Fruit fly (Drosophila melanogaster) whole organism, embryonic: ENCODE results near the gene CG15528.

ENCODE experiments used
- Atf6 ChIP-seq: fragments of 200-800 bp; sonication (Bioruptor generic); IDR thresholded peaks from 2 replicates; pipeline ENCODE4 v1.3.6; 2022; ENCODE audit warnings: missing biosample characterization, missing genetic modification characterization
- Bteb2 ChIP-seq: fragments of 200-800 bp; sonication (Bioruptor generic); optimal IDR thresholded peaks from 2 replicates; lab custom pipeline; 2016; ENCODE audit warnings: missing biosample characterization, missing genetic modification characterization
- CG10147 ChIP-seq: fragments of 200-800 bp; sonication (Bioruptor generic); optimal IDR thresholded peaks from 2 replicates; lab custom pipeline; 2019; ENCODE audit warnings: missing biosample characterization, mild to moderate bottlenecking, missing genetic modification characterization, moderate library complexity
- CG10274 ChIP-seq: fragments of 200-800 bp; sonication (Bioruptor generic); optimal IDR thresholded peaks from 3 replicates; lab custom pipeline; 2017; ENCODE audit warnings: missing biosample characterization, mild to moderate bottlenecking, missing genetic modification characterization
- CG11247 ChIP-seq: fragments of 200-800 bp; sonication (Bioruptor generic); IDR thresholded peaks from 2 replicates; pipeline ENCODE4 v1.3.6; 2022; ENCODE audit warnings: missing biosample characterization, missing genetic modification characterization
- CG11504 ChIP-seq: fragments of 200-800 bp; sonication (Bioruptor generic); optimal IDR thresholded peaks from 3 replicates; lab custom pipeline; 2019; ENCODE audit warnings: missing biosample characterization, mild to moderate bottlenecking, missing genetic modification characterization, moderate library complexity
- CG14050 ChIP-seq: fragments of 200-800 bp; sonication (Bioruptor generic); IDR thresholded peaks from 3 replicates; pipeline ENCODE4 v1.3.6; 2022; ENCODE audit warnings: missing biosample characterization, missing genetic modification characterization
- CG14710 ChIP-seq: fragments of 200-800 bp; sonication (Bioruptor generic); optimal IDR thresholded peaks from 3 replicates; lab custom pipeline; 2019; ENCODE audit warnings: missing biosample characterization, mild to moderate bottlenecking, missing genetic modification characterization, moderate library complexity
- CG2129 ChIP-seq: fragments of 200-800 bp; sonication (Bioruptor generic); IDR thresholded peaks from 2 replicates; pipeline ENCODE4 v1.3.6; 2022; ENCODE audit warnings: missing biosample characterization, missing genetic modification characterization; ENCODE audit not compliant: partially characterized antibody
- CG2202 ChIP-seq: fragments of 200-800 bp; sonication (Bioruptor generic); optimal IDR thresholded peaks from 2 replicates; lab custom pipeline; 2018; ENCODE audit warnings: missing biosample characterization, mild to moderate bottlenecking, missing genetic modification characterization
- CG2875 ChIP-seq: fragments of 200-800 bp; sonication (Bioruptor generic); optimal IDR thresholded peaks from 2 replicates; lab custom pipeline; 2017; ENCODE audit warnings: missing biosample characterization, mild to moderate bottlenecking, missing genetic modification characterization, missing genetic modification reagents
- CG3163 ChIP-seq: fragments of 200-800 bp; sonication (Bioruptor generic); optimal IDR thresholded peaks from 3 replicates; lab custom pipeline; 2016; ENCODE audit warnings: missing biosample characterization, missing genetic modification characterization
- CG3407 ChIP-seq: fragments of 200-800 bp; sonication (Bioruptor generic); optimal IDR thresholded peaks from 2 replicates; lab custom pipeline; 2018; ENCODE audit warnings: missing biosample characterization, mild to moderate bottlenecking, missing genetic modification characterization
- CG34422 ChIP-seq: fragments of 200-800 bp; sonication (Bioruptor generic); IDR thresholded peaks from 3 replicates; pipeline ENCODE4 v1.3.6; 2022; ENCODE audit warnings: missing biosample characterization, missing genetic modification characterization
- CG43689 ChIP-seq: fragments of 200-800 bp; sonication (Bioruptor generic); IDR thresholded peaks from 2 replicates; pipeline ENCODE4 v1.3.6; 2022; ENCODE audit warnings: missing biosample characterization, missing genetic modification characterization
- CG4424 ChIP-seq: fragments of 200-800 bp; sonication (Bioruptor generic); optimal IDR thresholded peaks from 3 replicates; lab custom pipeline; 2016; ENCODE audit warnings: missing biosample characterization, missing genetic modification characterization
- CG6654 ChIP-seq: fragments of 200-800 bp; sonication (Bioruptor generic); optimal IDR thresholded peaks from 2 replicates; lab custom pipeline; 2017; ENCODE audit warnings: missing biosample characterization, mild to moderate bottlenecking, missing genetic modification characterization
- CG6813 ChIP-seq: fragments of 200-800 bp; sonication (Bioruptor generic); optimal IDR thresholded peaks from 2 replicates; lab custom pipeline; 2017; ENCODE audit warnings: missing biosample characterization, missing genetic modification characterization, mild to moderate bottlenecking, moderate library complexity, missing genetic modification reagents
- CG6854 ChIP-seq: fragments of 200-800 bp; sonication (Bioruptor generic); optimal IDR thresholded peaks from 3 replicates; lab custom pipeline; 2017; ENCODE audit warnings: missing biosample characterization, mild to moderate bottlenecking, missing genetic modification characterization
- CG7928 ChIP-seq: fragments of 200-800 bp; sonication (Bioruptor generic); optimal IDR thresholded peaks from 2 replicates; lab custom pipeline; 2017; ENCODE audit warnings: missing biosample characterization, mild to moderate bottlenecking, missing genetic modification characterization
- Doc3 ChIP-seq: fragments of 200-800 bp; sonication (Bioruptor generic); IDR thresholded peaks from 3 replicates; pipeline ENCODE4 v1.3.6; 2022; ENCODE audit warnings: missing biosample characterization, missing genetic modification characterization; ENCODE audit not compliant: partially characterized antibody
- Fer1 ChIP-seq: fragments of 200-800 bp; sonication (Bioruptor generic); optimal IDR thresholded peaks from 2 replicates; lab custom pipeline; 2017; ENCODE audit warnings: missing biosample characterization, mild to moderate bottlenecking, missing genetic modification characterization
- Hr3 ChIP-seq: fragments of 200-800 bp; sonication (Bioruptor generic); optimal IDR thresholded peaks from 3 replicates; lab custom pipeline; 2016; ENCODE audit warnings: missing biosample characterization, missing genetic modification characterization
- Hr51 ChIP-seq, 2 experiments: fragments of 200-800 bp; sonication (Bioruptor generic); optimal IDR thresholded peaks; 2 replicates in 1 of 2; 3 replicates in 1 of 2; lab custom pipeline; 2016 to 2018; ENCODE audit warnings: missing biosample characterization in 2 of 2, missing genetic modification characterization in 2 of 2, mild to moderate bottlenecking in 1 of 2, moderate library complexity in 1 of 2
- NK7.1 ChIP-seq: fragments of 200-800 bp; sonication (Bioruptor generic); optimal IDR thresholded peaks from 3 replicates; lab custom pipeline; 2016; ENCODE audit warnings: missing biosample characterization, missing genetic modification characterization
- Ptx1 ChIP-seq: fragments of 200-800 bp; sonication (Bioruptor generic); IDR thresholded peaks from 2 replicates; pipeline ENCODE4 v1.3.6; 2022; ENCODE audit warnings: missing biosample characterization, missing genetic modification characterization
- Sin3A ChIP-seq: fragments of >200 bp; optimal IDR thresholded peaks from 2 replicates; lab custom pipeline; 2018
- Ssrp ChIP-seq: fragments of 200-800 bp; sonication (Bioruptor generic); optimal IDR thresholded peaks from 2 replicates; lab custom pipeline; 2018; ENCODE audit warnings: missing biosample characterization, mild to moderate bottlenecking, missing genetic modification characterization, moderate library complexity
- YL-1 ChIP-seq: fragments of 200-800 bp; sonication (Bioruptor generic); optimal IDR thresholded peaks from 3 replicates; lab custom pipeline; 2017; ENCODE audit warnings: missing biosample characterization, mild to moderate bottlenecking, missing genetic modification characterization
- al ChIP-seq: fragments of 200-800 bp; sonication (Bioruptor generic); IDR thresholded peaks from 2 replicates; pipeline ENCODE4 v1.3.6; 2022; ENCODE audit warnings: missing biosample characterization, missing genetic modification characterization
- bsh ChIP-seq, 2 experiments: fragments of 200-800 bp; sonication (Bioruptor generic); optimal IDR thresholded peaks; 2 replicates each; lab custom pipeline; 2017 to 2018; ENCODE audit warnings: mild to moderate bottlenecking in 2 of 2, missing biosample characterization in 2 of 2, missing genetic modification characterization in 2 of 2, moderate library complexity in 1 of 2
- chif ChIP-seq, 2 experiments: fragments of 200-800 bp; sonication (Bioruptor generic); optimal IDR thresholded peaks; 3 replicates each; lab custom pipeline; 2016; ENCODE audit warnings: missing biosample characterization in 2 of 2, missing genetic modification characterization in 2 of 2
- danr ChIP-seq: fragments of 200-800 bp; sonication (Bioruptor generic); IDR thresholded peaks from 2 replicates; pipeline ENCODE4 v1.3.6; 2022; ENCODE audit warnings: missing biosample characterization, missing genetic modification characterization
- dmrt11E ChIP-seq: fragments of 200-800 bp; sonication (Bioruptor generic); optimal IDR thresholded peaks from 3 replicates; lab custom pipeline; 2018; ENCODE audit warnings: missing biosample characterization, mild to moderate bottlenecking, missing genetic modification characterization, moderate library complexity
- dpn ChIP-seq, 2 experiments: fragments of 200-800 bp; sonication (Bioruptor generic); optimal IDR thresholded peaks; 3 replicates each; lab custom pipeline; 2016; ENCODE audit warnings: missing biosample characterization in 2 of 2, missing genetic modification characterization in 2 of 2
- fru ChIP-seq: fragments of >200 bp; optimal IDR thresholded peaks from 2 replicates; lab custom pipeline; 2017
- gce ChIP-seq: fragments of 200-800 bp; sonication (Bioruptor generic); IDR thresholded peaks from 3 replicates; pipeline ENCODE4 v1.3.6; 2022; ENCODE audit warnings: missing biosample characterization, missing genetic modification characterization
- gcm ChIP-seq: fragments of 200-800 bp; sonication (Bioruptor generic); optimal IDR thresholded peaks from 2 replicates; lab custom pipeline; 2019; ENCODE audit warnings: missing biosample characterization, mild to moderate bottlenecking, missing genetic modification characterization, moderate library complexity
- gem ChIP-seq: fragments of 200-800 bp; sonication (Bioruptor generic); optimal IDR thresholded peaks from 2 replicates; lab custom pipeline; 2019; ENCODE audit warnings: missing biosample characterization, mild to moderate bottlenecking, missing genetic modification characterization, moderate library complexity
- gfzf ChIP-seq: fragments of 200-800 bp; sonication (Bioruptor generic); optimal IDR thresholded peaks from 2 replicates; lab custom pipeline; 2016; ENCODE audit warnings: missing biosample characterization, mild to moderate bottlenecking, missing genetic modification characterization, moderate library complexity
- h ChIP-seq: fragments of >200 bp; optimal IDR thresholded peaks from 2 replicates; lab custom pipeline; 2017
- kay ChIP-seq: fragments of 200-800 bp; sonication (Bioruptor generic); optimal IDR thresholded peaks from 2 replicates; lab custom pipeline; 2016; ENCODE audit warnings: missing biosample characterization, missing genetic modification characterization
- odd ChIP-seq: fragments of 200-800 bp; sonication (Bioruptor generic); optimal IDR thresholded peaks from 2 replicates; lab custom pipeline; 2017; ENCODE audit warnings: missing biosample characterization, mild to moderate bottlenecking, missing genetic modification characterization
- pfk ChIP-seq: fragments of 200-800 bp; sonication (Bioruptor generic); optimal IDR thresholded peaks from 2 replicates; lab custom pipeline; 2018; ENCODE audit warnings: missing biosample characterization, mild to moderate bottlenecking, missing genetic modification characterization, moderate library complexity
- repo ChIP-seq: fragments of 200-800 bp; sonication (Bioruptor generic); optimal IDR thresholded peaks from 2 replicates; lab custom pipeline; 2016; ENCODE audit warnings: missing biosample characterization, missing genetic modification characterization
- row ChIP-seq: fragments of 200-800 bp; sonication (Bioruptor generic); IDR thresholded peaks from 3 replicates; pipeline ENCODE4 v1.3.6; 2022; ENCODE audit warnings: missing biosample characterization, missing genetic modification characterization
- tap ChIP-seq: fragments of 200-800 bp; optimal IDR thresholded peaks from 3 replicates; lab custom pipeline; 2019; ENCODE audit warnings: missing biosample characterization, mild to moderate bottlenecking, missing genetic modification characterization, moderate library complexity
- tgo ChIP-seq: fragments of 200-800 bp; sonication (Bioruptor generic); IDR thresholded peaks from 3 replicates; pipeline ENCODE4 v1.3.6; 2022; ENCODE audit warnings: missing biosample characterization, missing genetic modification characterization
- trem ChIP-seq: fragments of 200-800 bp; optimal IDR thresholded peaks from 3 replicates; lab custom pipeline; 2019; ENCODE audit warnings: missing biosample characterization, mild to moderate bottlenecking, missing genetic modification characterization, moderate library complexity
- twi ChIP-seq: fragments of 200-800 bp; optimal IDR thresholded peaks from 2 replicates; lab custom pipeline; 2019; ENCODE audit warnings: missing biosample characterization, mild to moderate bottlenecking, missing genetic modification characterization, moderate library complexity

The CG15528 gene

DNA sequence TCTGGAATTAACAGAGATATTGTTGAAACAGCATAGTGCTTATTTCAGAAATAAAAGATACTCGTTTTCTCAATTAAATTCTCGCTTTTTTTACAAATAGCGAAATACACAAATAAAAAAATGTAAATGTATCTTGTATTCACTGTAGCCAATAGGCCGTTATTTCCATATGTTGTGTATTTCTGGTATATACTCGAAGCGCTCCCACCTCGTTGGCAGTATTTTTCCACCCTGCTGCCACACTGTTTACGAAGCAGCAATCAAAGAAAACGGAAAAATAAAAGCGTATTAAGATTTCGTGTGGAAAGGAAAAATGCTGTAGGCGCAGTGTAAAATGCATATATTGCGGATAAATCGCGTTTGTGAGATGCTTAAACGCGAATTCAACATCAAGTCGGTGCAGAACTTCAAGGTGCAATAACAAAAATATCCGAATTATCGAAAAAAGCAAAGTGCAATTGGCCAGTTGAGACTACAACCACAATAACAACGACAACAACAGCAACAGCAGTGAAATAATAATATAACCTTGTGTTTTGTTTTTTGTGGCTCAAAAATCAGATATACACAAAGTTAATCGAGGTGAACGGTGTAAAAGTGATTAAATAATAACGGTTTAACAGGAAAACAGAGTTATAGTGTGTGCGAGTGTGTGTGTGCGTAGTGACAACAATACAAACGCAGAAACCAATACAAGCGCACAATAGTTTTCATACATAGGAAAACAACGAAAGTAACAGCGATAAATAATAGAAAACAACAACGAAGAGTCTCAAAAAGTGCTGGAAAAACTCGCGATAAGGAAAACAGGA is 6.4 kb upstream of the CG15528 start, which contains the start of gene sima (continued):
- TF ChIP-seq CG6654: no peak
- TF ChIP-seq Doc3 (GFP tag; lab: Robert Waterston, UW): no peak
- TF ChIP-seq CG11247 (GFP tag; lab: Robert Waterston, UW): no peak
- peak; percentile 21 for TF ChIP-seq Fer1 (GFP tag; lab: Kevin White, UChicago)
- no peak for TF ChIP-seq Bteb2 (GFP tag; lab: Kevin White, UChicago)
- peak; percentile 57 for TF ChIP-seq NK7.1 (GFP tag; lab: Kevin White, UChicago)
- TF ChIP-seq CG10274 (GFP tag; lab: Kevin White, UChicago): no peak
- TF ChIP-seq CG3407 (GFP tag; lab: Kevin White, UChicago): no peak
- TF ChIP-seq gfzf (GFP tag; lab: Kevin White, UChicago): peak; percentile 96
- TF ChIP-seq CG14710 (tag; lab: Kevin White, UChicago): peak; percentile 51
- no peak for TF ChIP-seq CG6813 (GFP tag; lab: Kevin White, UChicago)
- TF ChIP-seq tgo (GFP tag; lab: Robert Waterston, UW): peak; percentile 31; the same call in 2 of the 3 replicates
- TF ChIP-seq chif (GFP tag; optimal IDR thresholded peaks at IDR 0.05; lab: Kevin White, UChicago): peak; percentile 4 to 18
- TF ChIP-seq CG2875 (GFP tag; lab: Kevin White, UChicago): no peak
- TF ChIP-seq danr (GFP tag; lab: Robert Waterston, UW): no peak
- peak; percentile 10 for TF ChIP-seq CG4424 (GFP tag; lab: Kevin White, UChicago)
- TF ChIP-seq CG2129 (GFP tag; lab: Robert Waterston, UW): no peak
- peak; percentile 80 for TF ChIP-seq row (GFP tag; lab: Robert Waterston, UW)
- no peak for TF ChIP-seq Hr51 (GFP tag; optimal IDR thresholded peaks at IDR 0.05; lab: Kevin White, UChicago)
- TF ChIP-seq CG43689 (GFP tag; lab: Robert Waterston, UW): no peak
- TF ChIP-seq h (lab: Kevin White, UChicago): no peak
- TF ChIP-seq kay (GFP tag; lab: Kevin White, UChicago): no peak
- TF ChIP-seq al (GFP tag; lab: Robert Waterston, UW): 0 out of 2 replicates have a peak, but pooled peaks have one; percentile 40
- TF ChIP-seq Ptx1: peak; percentile 52; the same call in 1 of the 2 replicates
- peak; percentile 46 for TF ChIP-seq YL-1 (GFP tag; lab: Kevin White, UChicago)
- no peak for TF ChIP-seq repo (GFP tag; lab: Kevin White, UChicago)
- peak; percentile 9 for TF ChIP-seq Hr3 (GFP tag; lab: Kevin White, UChicago)
- peak; percentile 64 for TF ChIP-seq trem (tag; lab: Kevin White, UChicago)
- peak; percentile 39 for TF ChIP-seq CG11504 (tag; lab: Kevin White, UChicago)
- peak; percentile 27 for TF ChIP-seq CG6854
- TF ChIP-seq CG14050 (GFP tag; lab: Robert Waterston, UW): no peak
- peak; percentile 12; the same call in 1 of the 3 replicates for TF ChIP-seq CG34422 (GFP tag; lab: Robert Waterston, UW)
- TF ChIP-seq tap (tag; lab: Kevin White, UChicago): peak; percentile 3
- no peak for TF ChIP-seq gce (GFP tag; lab: Robert Waterston, UW)
- no peak for TF ChIP-seq bsh (GFP tag; optimal IDR thresholded peaks at IDR 0.05; lab: Kevin White, UChicago)
- peak; percentile 29 to 53 for TF ChIP-seq dpn (GFP tag; optimal IDR thresholded peaks at IDR 0.05; lab: Kevin White, UChicago)
- peak; percentile 27 for TF ChIP-seq gem
- TF ChIP-seq Ssrp: no peak
- no peak for TF ChIP-seq Atf6
- peak; percentile 9 for TF ChIP-seq pfk (GFP tag; lab: Kevin White, UChicago)
- TF ChIP-seq gcm (GFP tag; lab: Kevin White, UChicago): no peak
- peak; percentile 35 for TF ChIP-seq twi (tag; lab: Kevin White, UChicago)
- TF ChIP-seq CG7928 (GFP tag; lab: Kevin White, UChicago): no peak
- TF ChIP-seq dmrt11E: no peak
- no peak for TF ChIP-seq CG3163 (GFP tag; lab: Kevin White, UChicago)
- TF ChIP-seq Sin3A (lab: Kevin White, UChicago): peak; percentile 49
- no peak for TF ChIP-seq odd (GFP tag; lab: Kevin White, UChicago)
- peak; percentile 28 for TF ChIP-seq CG10147
- TF ChIP-seq CG2202: no peak
- TF ChIP-seq fru (lab: Kevin White, UChicago): no peak
